Worm (Caenorhabditis elegans): ENCODE results near the gene pac-1.

The pac-1 gene

ce11 chrIII:8491945-8492344 lies 2.9 kb upstream of the pac-1 start:
- no peak for TF ChIP-seq nhr-11 (tag; optimal IDR thresholded peaks at IDR 0.05)

ce11 chrIII:8503341-8503740 lies 8.5 kb downstream of the pac-1 start:
- TF ChIP-seq nhr-43 (tag; optimal IDR thresholded peaks at IDR 0.05; ENCODE audit: poor library complexity, severe bottlenecking) = peak; percentile 38
- no peak for TF ChIP-seq nhr-67 (tag; optimal IDR thresholded peaks at IDR 0.05)
- TF ChIP-seq nfya-1 (tag; optimal IDR thresholded peaks at IDR 0.05; ENCODE audit: insufficient read depth) = peak; percentile 20
- no peak for TF ChIP-seq nhr-12 (tag; optimal IDR thresholded peaks at IDR 0.05)
- peak; percentile 39 for TF ChIP-seq nhr-25 (tag; optimal IDR thresholded peaks at IDR 0.05)
- TF ChIP-seq fkh-2 (tag; optimal IDR thresholded peaks at IDR 0.05) = no peak
- peak; percentile 76 for TF ChIP-seq nhr-23 (tag; optimal IDR thresholded peaks at IDR 0.05)

ce11 chrIII:8504176-8504763 lies 9.5 kb downstream of the pac-1 start:
- peak; percentile 19 for TF ChIP-seq nhr-23 (tag; optimal IDR thresholded peaks at IDR 0.05)
- no peak for TF ChIP-seq skn-1 (tag; optimal IDR thresholded peaks at IDR 0.05)
- peak; percentile 52 for TF ChIP-seq nhr-25 (tag; optimal IDR thresholded peaks at IDR 0.05)

- no peak for TF ChIP-seq nhr-25 (tag; optimal IDR thresholded peaks at IDR 0.05)
- no peak for TF ChIP-seq fkh-10 (GFP tag; optimal IDR thresholded peaks at IDR 0.05)
- no peak for TF ChIP-seq nhr-43 (tag; optimal IDR thresholded peaks at IDR 0.05; ENCODE audit: poor library complexity, severe bottlenecking)
- no peak for TF ChIP-seq lin-39 (tag; optimal IDR thresholded peaks at IDR 0.05)
- no peak for TF ChIP-seq egl-5 (tag; optimal IDR thresholded peaks at IDR 0.05)
- no peak for TF ChIP-seq sea-2 (GFP tag; optimal IDR thresholded peaks at IDR 0.05)
- TF ChIP-seq mml-1 (tag; optimal IDR thresholded peaks at IDR 0.05) = no peak
- no peak for TF ChIP-seq skn-1 (tag; optimal IDR thresholded peaks at IDR 0.05)
- TF ChIP-seq pha-4 (tag; optimal IDR thresholded peaks at IDR 0.05) = peak; percentile 25
Observed at ce11 chrIII:8506348-8506747, 11.5 kb downstream of the pac-1 start.

ce11 chrIII:8509218-8509617 lies 14.4 kb downstream of the pac-1 start:
- TF ChIP-seq elt-1 (tag; optimal IDR thresholded peaks at IDR 0.05) (no peak), ceh-28 (tag; optimal IDR thresholded peaks at IDR 0.05) (no peak), hmg-11 (tag; optimal IDR thresholded peaks at IDR 0.05) (no peak), nhr-77 (tag; optimal IDR thresholded peaks at IDR 0.05) (no peak), R02D3.7 (tag; optimal IDR thresholded peaks at IDR 0.05) (no peak), nhr-11 (tag; optimal IDR thresholded peaks at IDR 0.05) (no peak), nhr-12 (tag; optimal IDR thresholded peaks at IDR 0.05) (no peak), fkh-2 (tag; optimal IDR thresholded peaks at IDR 0.05) (no peak), egl-27 (tag; optimal IDR thresholded peaks at IDR 0.05) (no peak), nhr-67 (tag; optimal IDR thresholded peaks at IDR 0.05) (no peak)

- TF ChIP-seq ztf-4 (tag; optimal IDR thresholded peaks at IDR 0.05) = no peak
- TF ChIP-seq lin-39 (tag; optimal IDR thresholded peaks at IDR 0.05) = peak; percentile 58
- no peak for TF ChIP-seq eor-1 (tag; optimal IDR thresholded peaks at IDR 0.05)
- peak; percentile 51 for TF ChIP-seq nfya-1 (tag; optimal IDR thresholded peaks at IDR 0.05; ENCODE audit: insufficient read depth)
- TF ChIP-seq fkh-10 (GFP tag; optimal IDR thresholded peaks at IDR 0.05) = peak; percentile 42
- peak; percentile 12 for TF ChIP-seq lin-15B (tag; optimal IDR thresholded peaks at IDR 0.05)
Observed at ce11 chrIII:8509644-8510393, 15.0 kb downstream of the pac-1 start.

ce11 chrIII:8511711-8512110 lies 16.9 kb downstream of the pac-1 start:
- TF ChIP-seq ceh-28 (tag; optimal IDR thresholded peaks at IDR 0.05) (no peak), fkh-10 (GFP tag; optimal IDR thresholded peaks at IDR 0.05) (peak; percentile 87), nfya-1 (tag; optimal IDR thresholded peaks at IDR 0.05; ENCODE audit: insufficient read depth) (peak; percentile 45), elt-2 (tag; optimal IDR thresholded peaks at IDR 0.05) (no peak), lsy-12 (tag; optimal IDR thresholded peaks at IDR 0.05) (no peak), mdl-1 (tag; optimal IDR thresholded peaks at IDR 0.05) (no peak), pha-4 (tag; optimal IDR thresholded peaks at IDR 0.05) (no peak), ztf-11 (tag; optimal IDR thresholded peaks at IDR 0.05) (no peak), ceh-9 (tag; optimal IDR thresholded peaks at IDR 0.05) (no peak), elt-3 (tag; optimal IDR thresholded peaks at IDR 0.05) (no peak), lin-39 (tag; optimal IDR thresholded peaks at IDR 0.05) (no peak), ama-1 (optimal IDR thresholded peaks at IDR 0.05) (no peak), nhr-76 (tag; optimal IDR thresholded peaks at IDR 0.05) (no peak), hmg-11 (tag; optimal IDR thresholded peaks at IDR 0.05) (no peak), nhr-11 (tag; optimal IDR thresholded peaks at IDR 0.05) (no peak), nhr-28 (tag; optimal IDR thresholded peaks at IDR 0.05) (no peak)

Measured in whole organism, L3 larva.